Worm (Caenorhabditis elegans) whole organism, late embryonic: ENCODE measurements around the gene F49C12.6.

Experiments
- C38D4.7 ChIP-seq: fragments of 200-800 bp; sonication (Bioruptor generic); optimal IDR thresholded peaks from 2 replicates; lab custom pipeline; 2018; ENCODE audit warnings: mild to moderate bottlenecking, missing genetic modification characterization, moderate library complexity, missing compliant biosample characterization
- T23F11.4 ChIP-seq: fragments of 200-800 bp; sonication (Bioruptor generic); optimal IDR thresholded peaks from 2 replicates; lab custom pipeline; 2018; ENCODE audit warnings: mild to moderate bottlenecking, missing genetic modification characterization, missing compliant biosample characterization
- Y22D7AL.16 ChIP-seq: sonication (generic microtip); optimal IDR thresholded peaks from 2 replicates; lab custom pipeline; 2016; ENCODE audit warnings: missing genetic modification characterization, missing compliant biosample characterization
- dmd-4 ChIP-seq: sonication (generic microtip); optimal IDR thresholded peaks from 2 replicates; lab custom pipeline; 2016; ENCODE audit warnings: borderline replicate concordance, missing genetic modification characterization, missing compliant biosample characterization
- fax-1 ChIP-seq: sonication (generic microtip); optimal IDR thresholded peaks from 2 replicates; lab custom pipeline; 2016; ENCODE audit warnings: missing genotype, missing genetic modification characterization, missing compliant biosample characterization
- fkh-6 ChIP-seq: sonication (generic microtip); optimal IDR thresholded peaks from 2 replicates; lab custom pipeline; 2016; ENCODE audit warnings: missing genetic modification characterization, missing compliant biosample characterization
- lin-11 ChIP-seq: fragments of 200-800 bp; sonication (Bioruptor generic); optimal IDR thresholded peaks from 2 replicates; lab custom pipeline; 2018; ENCODE audit warnings: mild to moderate bottlenecking, missing genetic modification characterization, missing compliant biosample characterization
- madf-2 ChIP-seq: sonication (generic microtip); optimal IDR thresholded peaks from 2 replicates; lab custom pipeline; 2017; ENCODE audit warnings: missing genetic modification characterization, missing compliant biosample characterization
- pha-4 ChIP-seq: fragments of 150-350 bp; optimal IDR thresholded peaks from 2 replicates; lab custom pipeline; 2018; ENCODE audit warnings: missing biosample characterization, missing genetic modification reagents, missing genetic modification characterization
- tbx-7 ChIP-seq: sonication (generic microtip); optimal IDR thresholded peaks from 2 replicates; lab custom pipeline; 2016; ENCODE audit warnings: missing genotype, missing genetic modification characterization, missing compliant biosample characterization

DNA sequence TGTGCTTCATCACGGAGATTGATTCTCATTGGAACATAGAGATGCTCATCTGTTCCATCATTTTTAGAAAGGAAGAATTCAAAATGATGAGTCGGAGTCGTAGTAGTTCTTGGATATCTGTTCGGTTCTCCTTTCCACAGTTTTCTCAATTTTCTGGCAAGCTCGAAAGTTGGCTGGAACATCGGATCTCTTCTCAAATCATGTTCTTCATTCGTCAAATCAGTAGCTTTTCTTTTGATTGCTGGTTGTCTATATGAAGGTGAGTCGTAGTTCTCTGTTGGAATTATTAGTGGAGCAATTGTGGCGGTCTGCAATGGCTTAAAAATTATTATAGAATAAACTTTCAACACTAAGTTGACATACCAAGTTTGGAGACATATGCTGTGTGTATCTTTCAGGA is 46.6 kb downstream of the F49C12.6 start:
- TF ChIP-seq dmd-4 (tag; lab: Kevin White, UChicago) = no peak
- TF ChIP-seq Y22D7AL.16 (tag; lab: Kevin White, UChicago) = no peak
- no peak for TF ChIP-seq lin-11 (tag; lab: Kevin White, UChicago)
- no peak for TF ChIP-seq madf-2 (tag; lab: Kevin White, UChicago)
- no peak for TF ChIP-seq fkh-6 (tag; lab: Kevin White, UChicago)
- no peak for TF ChIP-seq pha-4 (tag; lab: Kevin White, UChicago)
- no peak for TF ChIP-seq fax-1 (tag; lab: Kevin White, UChicago)
- TF ChIP-seq C38D4.7 = no peak
- no peak for TF ChIP-seq tbx-7 (tag; lab: Kevin White, UChicago)
- no peak for TF ChIP-seq T23F11.4 (GFP tag; lab: Kevin White, UChicago)
